Fruit fly (Drosophila melanogaster) whole organism, embryonic: ENCODE data around the gene ckd.

Source experiments
- Bgb ChIP-seq: fragments of 200-800 bp; sonication (Bioruptor generic); IDR thresholded peaks from 2 replicates; pipeline ENCODE4 v1.3.6; 2022; ENCODE audit warnings: missing biosample characterization, missing genetic modification characterization; ENCODE audit not compliant: partially characterized antibody
- CG10267 ChIP-seq: fragments of 200-800 bp; sonication (Bioruptor generic); optimal IDR thresholded peaks from 2 replicates; lab custom pipeline; 2018; ENCODE audit warnings: missing biosample characterization, mild to moderate bottlenecking, missing genetic modification characterization, moderate library complexity
- CG15269 ChIP-seq: fragments of 200-800 bp; sonication (Bioruptor generic); optimal IDR thresholded peaks from 2 replicates; lab custom pipeline; 2018; ENCODE audit warnings: missing biosample characterization, mild to moderate bottlenecking, missing genetic modification characterization, moderate library complexity
- CG15514 ChIP-seq: fragments of 200-800 bp; sonication (Bioruptor generic); optimal IDR thresholded peaks from 3 replicates; lab custom pipeline; 2017; ENCODE audit warnings: missing biosample characterization, missing genetic modification characterization, mild to moderate bottlenecking, moderate library complexity, missing genetic modification reagents
- CG15601 ChIP-seq: fragments of 200-800 bp; sonication (Bioruptor generic); optimal IDR thresholded peaks from 3 replicates; lab custom pipeline; 2019; ENCODE audit warnings: missing biosample characterization, mild to moderate bottlenecking, missing genetic modification characterization, moderate library complexity
- CG1603 ChIP-seq: fragments of 200-800 bp; sonication (Bioruptor generic); optimal IDR thresholded peaks from 2 replicates; lab custom pipeline; 2019; ENCODE audit warnings: missing biosample characterization, mild to moderate bottlenecking, missing genetic modification characterization, moderate library complexity
- CG1647 ChIP-seq: fragments of 200-800 bp; sonication (Bioruptor generic); optimal IDR thresholded peaks from 3 replicates; lab custom pipeline; 2016; ENCODE audit warnings: missing biosample characterization, missing genetic modification characterization
- CG17186 ChIP-seq: fragments of 200-800 bp; sonication (Bioruptor generic); optimal IDR thresholded peaks from 3 replicates; lab custom pipeline; 2017; ENCODE audit warnings: missing biosample characterization, missing genetic modification reagents, missing genetic modification characterization
- CG2120 ChIP-seq: fragments of 200-800 bp; sonication (Bioruptor generic); optimal IDR thresholded peaks from 3 replicates; lab custom pipeline; 2016; ENCODE audit warnings: missing biosample characterization, missing genetic modification characterization
- CG2678 ChIP-seq: fragments of 200-800 bp; sonication (Bioruptor generic); optimal IDR thresholded peaks from 3 replicates; lab custom pipeline; 2019; ENCODE audit warnings: missing biosample characterization, mild to moderate bottlenecking, missing genetic modification characterization, moderate library complexity
- CG3065 ChIP-seq: fragments of 200-800 bp; sonication (Bioruptor generic); optimal IDR thresholded peaks from 2 replicates; lab custom pipeline; 2016; ENCODE audit warnings: missing biosample characterization, missing genetic modification characterization
- CG31365 ChIP-seq: fragments of 200-800 bp; sonication (Bioruptor generic); optimal IDR thresholded peaks from 2 replicates; lab custom pipeline; 2018; ENCODE audit warnings: missing biosample characterization, mild to moderate bottlenecking, missing genetic modification characterization
- CG32772 ChIP-seq: fragments of 200-800 bp; sonication (Bioruptor generic); IDR thresholded peaks from 2 replicates; pipeline ENCODE4 v1.3.6; 2022; ENCODE audit warnings: missing biosample characterization, missing genetic modification characterization
- CG33213 ChIP-seq: fragments of 200-800 bp; sonication (Bioruptor generic); optimal IDR thresholded peaks from 3 replicates; lab custom pipeline; 2016; ENCODE audit warnings: missing biosample characterization, missing genetic modification characterization
- CG34224 ChIP-seq: fragments of 200-800 bp; sonication (Bioruptor generic); IDR thresholded peaks from 3 replicates; pipeline ENCODE4 v1.3.6; 2022; ENCODE audit warnings: missing biosample characterization, missing genetic modification characterization; ENCODE audit not compliant: partially characterized antibody
- CG34376 ChIP-seq: fragments of 200-800 bp; sonication (Bioruptor generic); optimal IDR thresholded peaks from 2 replicates; lab custom pipeline; 2018; ENCODE audit warnings: missing biosample characterization, mild to moderate bottlenecking, missing genetic modification characterization
- CG34422 ChIP-seq: fragments of 200-800 bp; sonication (Bioruptor generic); IDR thresholded peaks from 3 replicates; pipeline ENCODE4 v1.3.6; 2022; ENCODE audit warnings: missing biosample characterization, missing genetic modification characterization
- CG42726 ChIP-seq: fragments of 200-800 bp; sonication (Bioruptor generic); IDR thresholded peaks from 2 replicates; pipeline ENCODE4 v1.3.6; 2022; ENCODE audit warnings: missing biosample characterization, missing genetic modification characterization; ENCODE audit not compliant: partially characterized antibody
- CG4360 ChIP-seq: fragments of 200-800 bp; sonication (Bioruptor generic); IDR thresholded peaks from 2 replicates; pipeline ENCODE4 v1.3.6; 2022; ENCODE audit warnings: missing biosample characterization, missing genetic modification characterization
- CG4820 ChIP-seq: fragments of 200-800 bp; sonication (Bioruptor generic); optimal IDR thresholded peaks from 3 replicates; lab custom pipeline; 2016; ENCODE audit warnings: missing biosample characterization, missing genetic modification characterization
- CG6175 ChIP-seq: fragments of 200-800 bp; sonication (Bioruptor generic); IDR thresholded peaks from 3 replicates; pipeline ENCODE4 v1.3.6; 2022; ENCODE audit warnings: missing biosample characterization, missing genetic modification characterization
- CG6689 ChIP-seq: fragments of 200-800 bp; sonication (Bioruptor generic); IDR thresholded peaks from 2 replicates; pipeline ENCODE4 v1.3.6; 2022; ENCODE audit warnings: missing biosample characterization, missing genetic modification characterization
- CG6813 ChIP-seq: fragments of 200-800 bp; sonication (Bioruptor generic); optimal IDR thresholded peaks from 2 replicates; lab custom pipeline; 2017; ENCODE audit warnings: missing biosample characterization, missing genetic modification characterization, mild to moderate bottlenecking, moderate library complexity, missing genetic modification reagents
- CG8478 ChIP-seq: fragments of >200 bp; optimal IDR thresholded peaks from 2 replicates; lab custom pipeline; 2018
- CG8765 ChIP-seq: fragments of 200-800 bp; sonication (Bioruptor generic); IDR thresholded peaks from 2 replicates; pipeline ENCODE4 v1.3.6; 2022; ENCODE audit warnings: missing biosample characterization, missing genetic modification characterization
- CG8944 ChIP-seq: fragments of 200-800 bp; sonication (Bioruptor generic); optimal IDR thresholded peaks from 3 replicates; lab custom pipeline; 2016; ENCODE audit warnings: missing biosample characterization, missing genetic modification characterization
- CG9797 ChIP-seq: fragments of 200-800 bp; sonication (Bioruptor generic); optimal IDR thresholded peaks from 3 replicates; lab custom pipeline; 2018; ENCODE audit warnings: missing biosample characterization, mild to moderate bottlenecking, missing genetic modification characterization
- CTCF ChIP-seq: fragments of 200-800 bp; sonication (Bioruptor generic); optimal IDR thresholded peaks from 2 replicates; lab custom pipeline; 2017; ENCODE audit warnings: missing biosample characterization, mild to moderate bottlenecking, missing genetic modification characterization, moderate library complexity
- D19A ChIP-seq: fragments of 200-800 bp; optimal IDR thresholded peaks from 3 replicates; lab custom pipeline; 2019; ENCODE audit warnings: missing biosample characterization, mild to moderate bottlenecking, missing genetic modification characterization, moderate library complexity
- HLH54F ChIP-seq: fragments of 200-800 bp; sonication (Bioruptor generic); optimal IDR thresholded peaks from 3 replicates; lab custom pipeline; 2016; ENCODE audit warnings: missing biosample characterization, missing genetic modification characterization
- HmgZ ChIP-seq: fragments of 200-800 bp; sonication (Bioruptor generic); optimal IDR thresholded peaks from 2 replicates; lab custom pipeline; 2018; ENCODE audit warnings: missing biosample characterization, mild to moderate bottlenecking, missing genetic modification characterization
- MESR4 ChIP-seq: fragments of 200-800 bp; sonication (Bioruptor generic); optimal IDR thresholded peaks from 2 replicates; lab custom pipeline; 2018; ENCODE audit warnings: missing biosample characterization, mild to moderate bottlenecking, missing genetic modification characterization, moderate library complexity
- Rfx ChIP-seq: fragments of 200-800 bp; sonication (Bioruptor generic); IDR thresholded peaks from 2 replicates; pipeline ENCODE4 v1.3.6; 2022; ENCODE audit warnings: missing biosample characterization, missing genetic modification characterization
- Scr ChIP-seq: fragments of 200-800 bp; sonication (Bioruptor generic); IDR thresholded peaks from 2 replicates; pipeline ENCODE4 v1.3.6; 2022; ENCODE audit warnings: missing biosample characterization, missing genetic modification characterization; ENCODE audit not compliant: partially characterized antibody
- Trl ChIP-seq, 3 experiments: fragments of >200 bp in 2 of 3; fragments of 200-800 bp in 1 of 3; sonication (Bioruptor generic) in 1 of 3; optimal IDR thresholded peaks; 2 replicates in 1 of 3; 3 replicates in 2 of 3; lab custom pipeline; 2016 to 2017; ENCODE audit warnings: missing biosample characterization in 1 of 3, missing genetic modification characterization in 1 of 3
- bbx ChIP-seq: fragments of 200-800 bp; sonication (Bioruptor generic); IDR thresholded peaks from 2 replicates; pipeline ENCODE4 v1.3.6; 2022; ENCODE audit warnings: missing biosample characterization, missing genetic modification characterization; ENCODE audit not compliant: partially characterized antibody
- danr ChIP-seq: fragments of 200-800 bp; sonication (Bioruptor generic); IDR thresholded peaks from 2 replicates; pipeline ENCODE4 v1.3.6; 2022; ENCODE audit warnings: missing biosample characterization, missing genetic modification characterization
- ems ChIP-seq: fragments of 200-800 bp; sonication (Bioruptor generic); optimal IDR thresholded peaks from 3 replicates; lab custom pipeline; 2016; ENCODE audit warnings: missing biosample characterization, missing genetic modification characterization
- grau ChIP-seq: fragments of 200-800 bp; optimal IDR thresholded peaks from 3 replicates; lab custom pipeline; 2019; ENCODE audit warnings: missing biosample characterization, mild to moderate bottlenecking, missing genetic modification characterization, moderate library complexity
- hkb ChIP-seq, 2 experiments: fragments of 200-800 bp in 1 of 2; fragments of >200 bp in 1 of 2; sonication (Bioruptor generic) in 1 of 2; IDR thresholded peaks in 1 of 2; optimal IDR thresholded peaks in 1 of 2; 2 replicates each; pipeline versions ENCODE4 v1.3.6 to Lab custom; 2017 to 2022; ENCODE audit warnings: missing biosample characterization in 1 of 2, missing genetic modification characterization in 1 of 2
- mirr ChIP-seq: fragments of 200-800 bp; sonication (Bioruptor generic); optimal IDR thresholded peaks from 3 replicates; lab custom pipeline; 2018; ENCODE audit warnings: missing biosample characterization, mild to moderate bottlenecking, missing genetic modification characterization
- nmo ChIP-seq: fragments of 200-800 bp; sonication (Bioruptor generic); optimal IDR thresholded peaks from 2 replicates; lab custom pipeline; 2018; ENCODE audit warnings: missing biosample characterization, mild to moderate bottlenecking, missing genetic modification characterization, moderate library complexity
- pnt ChIP-seq: fragments of 200-800 bp; sonication (Bioruptor generic); optimal IDR thresholded peaks from 3 replicates; lab custom pipeline; 2016; ENCODE audit warnings: missing biosample characterization, missing genetic modification characterization
- repo ChIP-seq: fragments of 200-800 bp; sonication (Bioruptor generic); optimal IDR thresholded peaks from 2 replicates; lab custom pipeline; 2016; ENCODE audit warnings: missing biosample characterization, missing genetic modification characterization
- row ChIP-seq: fragments of 200-800 bp; sonication (Bioruptor generic); IDR thresholded peaks from 3 replicates; pipeline ENCODE4 v1.3.6; 2022; ENCODE audit warnings: missing biosample characterization, missing genetic modification characterization
- salm ChIP-seq: fragments of 200-800 bp; sonication (Bioruptor generic); optimal IDR thresholded peaks from 2 replicates; lab custom pipeline; 2018; ENCODE audit warnings: missing biosample characterization, mild to moderate bottlenecking, missing genetic modification characterization
- sob ChIP-seq: fragments of 200-800 bp; sonication (Bioruptor generic); IDR thresholded peaks from 2 replicates; pipeline ENCODE4 v1.3.6; 2022; ENCODE audit warnings: missing biosample characterization, missing genetic modification characterization
- sr ChIP-seq: fragments of 200-800 bp; sonication (Bioruptor generic); IDR thresholded peaks from 3 replicates; pipeline ENCODE4 v1.3.6; 2022; ENCODE audit warnings: missing biosample characterization, missing genetic modification characterization

The ckd gene

dm6 chr3L:3239033-3239752, 18.5 kb upstream of the ckd start, which contains the start of gene CG17746 (continued):
- TF ChIP-seq CG34376 (GFP tag; lab: Kevin White, UChicago) (peak; percentile 53), CG2120 (peak; percentile 76), HmgZ (tag; lab: Kevin White, UChicago) (peak; percentile 81), Bgb (peak; percentile 58), CG3065 (GFP tag; lab: Kevin White, UChicago) (no peak), ems (GFP tag; lab: Kevin White, UChicago) (peak; percentile 48), Rfx (GFP tag; lab: Robert Waterston, UW) (peak; percentile 79), mirr (GFP tag; lab: Kevin White, UChicago) (no peak), CG8944 (GFP tag; lab: Kevin White, UChicago) (peak; percentile 50), CG15514 (GFP tag; lab: Kevin White, UChicago) (peak; percentile 86), D19A (no peak), CG32772 (GFP tag; lab: Robert Waterston, UW) (peak; percentile 49; the same call in 1 of the 2 replicates), CG34422 (GFP tag; lab: Robert Waterston, UW) (peak; percentile 59; the same call in 1 of the 3 replicates), pnt (peak; percentile 2), danr (GFP tag; lab: Robert Waterston, UW) (no peak), CG33213 (peak; percentile 90), CG1647 (peak; percentile 15), CG8478 (lab: Kevin White, UChicago) (no peak), CG9797 (GFP tag; lab: Kevin White, UChicago) (peak; percentile 93), CG4820 (GFP tag; lab: Kevin White, UChicago) (peak; percentile 15), sob (GFP tag; lab: Robert Waterston, UW) (peak; percentile 67; the same call in 1 of the 2 replicates), nmo (GFP tag; lab: Kevin White, UChicago) (peak; percentile 43), CG34224 (GFP tag; lab: Robert Waterston, UW) (peak; percentile 59; the same call in 2 of the 3 replicates), CG10267 (tag; lab: Kevin White, UChicago) (peak; percentile 98), sr (GFP tag; lab: Robert Waterston, UW) (no peak), Trl (optimal IDR thresholded peaks at IDR 0.05; lab: Kevin White, UChicago) (peak in 1 of 2 experiments; percentile 10), Trl (GFP tag; optimal IDR thresholded peaks at IDR 0.05; lab: Kevin White, UChicago) (peak; percentile 38), MESR4 (GFP tag; lab: Kevin White, UChicago) (peak; percentile 74), bbx (GFP tag; lab: Robert Waterston, UW) (peak; percentile 54), CTCF (GFP tag; lab: Kevin White, UChicago) (peak; percentile 83), CG17186 (peak; percentile 83), CG42726 (GFP tag; lab: Robert Waterston, UW) (no peak), HLH54F (GFP tag; lab: Kevin White, UChicago) (peak; percentile 32), repo (GFP tag; lab: Kevin White, UChicago) (peak; percentile 32), CG8765 (GFP tag; lab: Robert Waterston, UW) (no peak), CG31365 (tag; lab: Kevin White, UChicago) (peak; percentile 35), Scr (GFP tag; lab: Robert Waterston, UW) (peak; percentile 50)

- peak; percentile 24 for TF ChIP-seq grau (tag; lab: Kevin White, UChicago)
- peak; percentile 13 for TF ChIP-seq hkb (optimal IDR thresholded peaks at IDR 0.05; lab: Kevin White, UChicago)
- TF ChIP-seq hkb (GFP tag; IDR thresholded peaks at IDR 0.05; lab: Robert Waterston, UW) = no peak
- TF ChIP-seq CG2678 = peak; percentile 10
- TF ChIP-seq salm (tag; lab: Kevin White, UChicago) = peak; percentile 54
- TF ChIP-seq CG6813 (GFP tag; lab: Kevin White, UChicago) = peak; percentile 12
- no peak for TF ChIP-seq CG6175 (GFP tag; lab: Robert Waterston, UW)
- TF ChIP-seq CG1603 (tag; lab: Kevin White, UChicago) = peak; percentile 39
- TF ChIP-seq CG15269 (tag; lab: Kevin White, UChicago) = peak; percentile 22
- TF ChIP-seq row (GFP tag; lab: Robert Waterston, UW) = peak; percentile 29; the same call in 1 of the 3 replicates
- TF ChIP-seq CG15601 (tag; lab: Kevin White, UChicago) = peak; percentile 5
- TF ChIP-seq CG6689 (GFP tag; lab: Robert Waterston, UW) = no peak
- 0 out of 2 replicates have a peak, but pooled peaks have one; percentile 29 for TF ChIP-seq CG4360
Measured at dm6 chr3L:3239785-3240596, 17.7 kb upstream of the ckd start.
